Fruit fly (Drosophila melanogaster) whole organism, embryonic: ENCODE data around the gene apn.

Experiments used
- Adf1 ChIP-seq: fragments of 200-800 bp; sonication (Bioruptor generic); IDR thresholded peaks from 2 replicates; pipeline ENCODE4 v1.3.6; 2022; ENCODE audit warnings: missing biosample characterization, missing genetic modification characterization
- Bgb ChIP-seq: fragments of 200-800 bp; sonication (Bioruptor generic); IDR thresholded peaks from 2 replicates; pipeline ENCODE4 v1.3.6; 2022; ENCODE audit warnings: missing biosample characterization, missing genetic modification characterization; ENCODE audit not compliant: partially characterized antibody
- C15 ChIP-seq: fragments of 200-800 bp; sonication (Bioruptor generic); IDR thresholded peaks from 3 replicates; pipeline ENCODE4 v1.3.6; 2022; ENCODE audit warnings: missing biosample characterization, missing genetic modification characterization
- CG12769 ChIP-seq: fragments of 200-800 bp; sonication (Bioruptor generic); optimal IDR thresholded peaks from 2 replicates; lab custom pipeline; 2019; ENCODE audit warnings: missing biosample characterization, mild to moderate bottlenecking, missing genetic modification characterization, moderate library complexity
- CG13894 ChIP-seq: fragments of 200-800 bp; sonication (Bioruptor generic); optimal IDR thresholded peaks from 3 replicates; lab custom pipeline; 2018; ENCODE audit warnings: missing biosample characterization, mild to moderate bottlenecking, missing genetic modification characterization, moderate library complexity
- CG1529 ChIP-seq: fragments of 200-800 bp; sonication (Bioruptor generic); optimal IDR thresholded peaks from 3 replicates; lab custom pipeline; 2018; ENCODE audit warnings: missing biosample characterization, missing genetic modification characterization
- CG17912 ChIP-seq: fragments of 200-800 bp; sonication (Bioruptor generic); optimal IDR thresholded peaks from 2 replicates; lab custom pipeline; 2018; ENCODE audit warnings: missing biosample characterization, mild to moderate bottlenecking, missing genetic modification characterization
- CG30020 ChIP-seq: fragments of 200-800 bp; optimal IDR thresholded peaks from 2 replicates; lab custom pipeline; 2019; ENCODE audit warnings: missing biosample characterization, mild to moderate bottlenecking, missing genetic modification characterization, moderate library complexity
- CG4360 ChIP-seq: fragments of 200-800 bp; sonication (Bioruptor generic); IDR thresholded peaks from 2 replicates; pipeline ENCODE4 v1.3.6; 2022; ENCODE audit warnings: missing biosample characterization, missing genetic modification characterization
- CG5180 ChIP-seq: fragments of 200-800 bp; sonication (Bioruptor generic); optimal IDR thresholded peaks from 3 replicates; lab custom pipeline; 2017; ENCODE audit warnings: missing biosample characterization, missing genetic modification characterization, mild to moderate bottlenecking, moderate library complexity, missing genetic modification reagents
- CG9817 ChIP-seq: fragments of 200-800 bp; sonication (Bioruptor generic); optimal IDR thresholded peaks from 2 replicates; lab custom pipeline; 2018; ENCODE audit warnings: missing biosample characterization, mild to moderate bottlenecking, missing genetic modification characterization, moderate library complexity
- Deaf1 ChIP-seq: fragments of 200-800 bp; optimal IDR thresholded peaks from 3 replicates; lab custom pipeline; 2019; ENCODE audit warnings: missing biosample characterization, mild to moderate bottlenecking, missing genetic modification characterization, moderate library complexity
- Dfd ChIP-seq, 2 experiments: fragments of >200 bp; optimal IDR thresholded peaks; 2 replicates each; lab custom pipeline; 2017; ENCODE audit warnings: missing biosample characterization in 2 of 2, missing genetic modification characterization in 2 of 2
- E2f1 ChIP-seq: fragments of 200-800 bp; sonication (Bioruptor generic); IDR thresholded peaks from 2 replicates; pipeline ENCODE4 v1.3.6; 2022; ENCODE audit warnings: missing biosample characterization, missing genetic modification characterization
- Elba2 ChIP-seq: fragments of 200-800 bp; sonication (Bioruptor generic); optimal IDR thresholded peaks from 3 replicates; lab custom pipeline; 2016; ENCODE audit warnings: missing biosample characterization, missing genetic modification characterization
- Fer1 ChIP-seq: fragments of 200-800 bp; sonication (Bioruptor generic); optimal IDR thresholded peaks from 2 replicates; lab custom pipeline; 2017; ENCODE audit warnings: missing biosample characterization, mild to moderate bottlenecking, missing genetic modification characterization
- Fer3 ChIP-seq: fragments of 200-800 bp; sonication (Bioruptor generic); optimal IDR thresholded peaks from 2 replicates; lab custom pipeline; 2018; ENCODE audit warnings: missing biosample characterization, mild to moderate bottlenecking, missing genetic modification characterization, moderate library complexity
- GATAe ChIP-seq: fragments of 200-800 bp; sonication (Bioruptor generic); conservative IDR thresholded peaks from 2 replicates; pipeline ENCODE4 v1.3.6; 2022; ENCODE audit warnings: missing biosample characterization, missing genetic modification characterization
- HHEX ChIP-seq: fragments of 200-800 bp; sonication (Bioruptor generic); optimal IDR thresholded peaks from 3 replicates; lab custom pipeline; 2017; ENCODE audit warnings: missing biosample characterization, mild to moderate bottlenecking, missing genetic modification characterization, missing genetic modification reagents
- Hey ChIP-seq: fragments of 200-800 bp; sonication (Bioruptor generic); optimal IDR thresholded peaks from 3 replicates; lab custom pipeline; 2018; ENCODE audit warnings: missing biosample characterization, mild to moderate bottlenecking, missing genetic modification characterization
- HmgD ChIP-seq: fragments of 200-800 bp; sonication (Bioruptor generic); optimal IDR thresholded peaks from 3 replicates; lab custom pipeline; 2016; ENCODE audit warnings: missing biosample characterization, missing genetic modification characterization
- Jarid2 ChIP-seq: fragments of 200-800 bp; sonication (Bioruptor generic); optimal IDR thresholded peaks from 3 replicates; lab custom pipeline; 2017; ENCODE audit warnings: mild to moderate bottlenecking, missing biosample characterization, missing genetic modification reagents, missing genetic modification characterization
- Lim3 ChIP-seq: fragments of 200-800 bp; sonication (Bioruptor generic); IDR thresholded peaks from 2 replicates; pipeline ENCODE4 v1.3.6; 2022; ENCODE audit warnings: missing biosample characterization, missing genetic modification characterization
- Nf-YC ChIP-seq: fragments of 200-800 bp; optimal IDR thresholded peaks from 3 replicates; lab custom pipeline; 2019; ENCODE audit warnings: missing biosample characterization, mild to moderate bottlenecking, missing genetic modification characterization, moderate library complexity
- Rfx ChIP-seq: fragments of 200-800 bp; sonication (Bioruptor generic); IDR thresholded peaks from 2 replicates; pipeline ENCODE4 v1.3.6; 2022; ENCODE audit warnings: missing biosample characterization, missing genetic modification characterization
- abd-A ChIP-seq: fragments of 200-800 bp; sonication (Bioruptor generic); optimal IDR thresholded peaks from 3 replicates; lab custom pipeline; 2019; ENCODE audit warnings: missing biosample characterization, mild to moderate bottlenecking, missing genetic modification characterization, moderate library complexity
- chinmo ChIP-seq: fragments of 200-800 bp; sonication (Bioruptor generic); IDR thresholded peaks from 4 replicates; pipeline ENCODE4 v1.3.6; 2022; ENCODE audit warnings: missing biosample characterization, missing genetic modification characterization; ENCODE audit not compliant: partially characterized antibody
- croc ChIP-seq: fragments of 200-800 bp; sonication (Bioruptor generic); conservative IDR thresholded peaks from 3 replicates; pipeline ENCODE4 v1.3.6; 2022; ENCODE audit warnings: missing biosample characterization, missing genetic modification characterization
- cwo ChIP-seq: fragments of 200-800 bp; sonication (Bioruptor generic); optimal IDR thresholded peaks from 3 replicates; lab custom pipeline; 2017; ENCODE audit warnings: missing biosample characterization, missing genetic modification characterization, mild to moderate bottlenecking, moderate library complexity, missing genetic modification reagents
- da ChIP-seq: fragments of 200-800 bp; sonication (Bioruptor generic); optimal IDR thresholded peaks from 2 replicates; lab custom pipeline; 2016; ENCODE audit warnings: missing biosample characterization, missing genetic modification characterization
- dm ChIP-seq: fragments of 200-800 bp; sonication (Bioruptor generic); optimal IDR thresholded peaks from 3 replicates; lab custom pipeline; 2016; ENCODE audit warnings: missing biosample characterization, missing genetic modification characterization
- jigr1 ChIP-seq: fragments of 200-800 bp; sonication (Bioruptor generic); IDR thresholded peaks from 3 replicates; pipeline ENCODE4 v1.3.6; 2022; ENCODE audit warnings: missing biosample characterization, missing genetic modification characterization
- scrt ChIP-seq: fragments of 200-800 bp; sonication (Bioruptor generic); optimal IDR thresholded peaks from 2 replicates; lab custom pipeline; 2018; ENCODE audit warnings: missing biosample characterization, mild to moderate bottlenecking, missing genetic modification characterization, moderate library complexity
- sd ChIP-seq: fragments of 200-800 bp; sonication (Bioruptor generic); optimal IDR thresholded peaks from 3 replicates; lab custom pipeline; 2018; ENCODE audit warnings: missing biosample characterization, mild to moderate bottlenecking, missing genetic modification characterization, moderate library complexity
- sna ChIP-seq: fragments of 200-800 bp; sonication (Bioruptor generic); IDR thresholded peaks from 2 replicates; pipeline ENCODE4 v1.3.6; 2022; ENCODE audit warnings: missing biosample characterization, missing genetic modification characterization; ENCODE audit not compliant: partially characterized antibody
- so ChIP-seq: fragments of 200-800 bp; sonication (Bioruptor generic); IDR thresholded peaks from 3 replicates; pipeline ENCODE4 v1.3.6; 2022; ENCODE audit warnings: missing biosample characterization, missing genetic modification characterization
- sr ChIP-seq: fragments of 200-800 bp; sonication (Bioruptor generic); IDR thresholded peaks from 3 replicates; pipeline ENCODE4 v1.3.6; 2022; ENCODE audit warnings: missing biosample characterization, missing genetic modification characterization
- tap ChIP-seq: fragments of 200-800 bp; optimal IDR thresholded peaks from 3 replicates; lab custom pipeline; 2019; ENCODE audit warnings: missing biosample characterization, mild to moderate bottlenecking, missing genetic modification characterization, moderate library complexity
- tio ChIP-seq: fragments of 200-800 bp; sonication (Bioruptor generic); optimal IDR thresholded peaks from 2 replicates; lab custom pipeline; 2017; ENCODE audit warnings: missing biosample characterization, missing genetic modification characterization, inconsistent platforms
- unpg ChIP-seq: fragments of 200-800 bp; sonication (Bioruptor generic); optimal IDR thresholded peaks from 3 replicates; lab custom pipeline; 2018; ENCODE audit warnings: missing biosample characterization, mild to moderate bottlenecking, missing genetic modification characterization, moderate library complexity
- yki ChIP-seq: fragments of >200 bp; optimal IDR thresholded peaks from 3 replicates; lab custom pipeline; 2018

Gene apn

DNA sequence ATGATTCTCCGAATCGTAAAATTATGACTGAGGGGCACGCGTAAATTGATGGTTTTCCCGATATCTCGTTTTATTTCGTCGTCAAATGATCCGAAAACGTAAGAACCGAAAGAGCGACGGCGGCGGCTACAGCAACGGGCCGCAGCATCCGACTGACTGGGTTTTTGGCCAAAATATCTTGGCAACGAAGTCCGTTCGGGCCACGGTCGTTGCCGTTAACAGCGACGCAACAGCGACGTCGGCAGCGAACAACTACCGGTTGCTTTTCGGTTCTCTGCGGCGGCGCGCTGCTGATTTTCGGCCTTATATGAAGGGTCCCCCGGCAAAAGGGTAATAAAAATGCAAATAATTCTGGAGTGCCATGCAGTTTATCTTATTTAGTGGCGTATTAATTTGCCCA lies 45.4 kb upstream of the apn start, which contains the start of gene PK2-R2:
TSS of gene PK2-R2 (minus strand) at position 160 of the 400 bp plus-strand sequence.
- no peak for TF ChIP-seq dm (GFP tag; lab: Kevin White, UChicago)
- TF ChIP-seq Deaf1 (tag; lab: Kevin White, UChicago) = peak; percentile 90
- TF ChIP-seq abd-A (tag; lab: Kevin White, UChicago) = peak; percentile 23
- peak; percentile 2 for TF ChIP-seq Jarid2 (GFP tag; lab: Kevin White, UChicago)
- peak; percentile 79 for TF ChIP-seq Adf1
- TF ChIP-seq CG4360 (GFP tag; lab: Robert Waterston, UW) = no peak
- peak; percentile 15 for TF ChIP-seq CG12769 (tag; lab: Kevin White, UChicago)
- peak; percentile 56 for TF ChIP-seq CG13894 (tag; lab: Kevin White, UChicago)
- TF ChIP-seq scrt (GFP tag; lab: Kevin White, UChicago) = peak; percentile 83
- 0 out of 4 replicates have a peak, but pooled peaks have one; percentile 36 for TF ChIP-seq chinmo (GFP tag; lab: Robert Waterston, UW)
- no peak for TF ChIP-seq CG17912 (GFP tag; lab: Kevin White, UChicago)
- 0 out of 2 replicates have a peak, but pooled peaks have one; percentile 11 for TF ChIP-seq Bgb (GFP tag; lab: Robert Waterston, UW)
- no peak for TF ChIP-seq da (GFP tag; lab: Kevin White, UChicago)
- TF ChIP-seq, all 482 proteins: peak for 9

dm6 chr3R:13333031-13333430 lies 44.4 kb upstream of the apn start:
- TF ChIP-seq tio (GFP tag; lab: Kevin White, UChicago) (no peak), Fer3 (no peak), Lim3 (GFP tag; lab: Robert Waterston, UW) (no peak), C15 (no peak), Dfd (GFP tag; optimal IDR thresholded peaks at IDR 0.05; lab: Kevin White, UChicago) (no peak), HHEX (GFP tag; lab: Kevin White, UChicago) (no peak), CG30020 (tag; lab: Kevin White, UChicago) (no peak), yki (lab: Kevin White, UChicago) (no peak), sd (peak; percentile 81), jigr1 (GFP tag; lab: Robert Waterston, UW) (no peak), Nf-YC (tag; lab: Kevin White, UChicago) (no peak), unpg (GFP tag; lab: Kevin White, UChicago) (no peak), Hey (tag; lab: Kevin White, UChicago) (no peak), CG5180 (no peak), sr (GFP tag; lab: Robert Waterston, UW) (no peak), CG9817 (tag; lab: Kevin White, UChicago) (no peak), E2f1 (GFP tag; lab: Robert Waterston, UW) (no peak), Elba2 (GFP tag; lab: Kevin White, UChicago) (no peak), sna (GFP tag; lab: Robert Waterston, UW) (no peak), Fer1 (GFP tag; lab: Kevin White, UChicago) (no peak), CG13894 (tag; lab: Kevin White, UChicago) (peak; percentile 2), tap (tag; lab: Kevin White, UChicago) (no peak), croc (GFP tag; lab: Robert Waterston, UW) (no peak), GATAe (GFP tag; lab: Robert Waterston, UW) (no peak), so (GFP tag; lab: Robert Waterston, UW) (no peak), cwo (no peak), chinmo (GFP tag; lab: Robert Waterston, UW) (peak; percentile 80; the same call in 2 of the 4 replicates), HmgD (GFP tag; lab: Kevin White, UChicago) (no peak), abd-A (tag; lab: Kevin White, UChicago) (peak; percentile 57), CG1529 (GFP tag; lab: Kevin White, UChicago) (no peak), Rfx (no peak)
